Worm (Caenorhabditis elegans): Measurements from ENCODE around the gene tba-4.

DNA sequence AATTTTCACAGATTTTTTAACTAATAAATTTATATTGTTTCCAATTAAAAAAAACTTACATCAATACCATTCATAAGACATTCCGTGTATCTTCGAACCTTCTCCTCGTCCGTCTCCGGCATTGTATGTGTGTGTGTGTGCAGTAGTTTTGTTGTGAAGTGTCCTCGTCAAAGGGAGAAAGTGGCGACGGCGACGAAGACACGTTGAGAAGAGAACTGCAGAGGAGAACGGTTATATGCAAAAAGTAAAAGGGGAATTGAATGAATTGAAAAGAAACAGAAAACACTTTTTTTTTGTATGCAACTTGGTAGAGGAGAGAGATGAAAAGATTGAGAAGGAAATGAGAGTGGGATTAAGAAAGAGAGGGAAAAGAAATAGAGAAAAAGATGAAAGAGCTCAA is 26.9 kb downstream of the tba-4 start:
- TF ChIP-seq ama-1 (optimal IDR thresholded peaks at IDR 0.05) (no peak), sea-1 (GFP tag; conservative IDR thresholded peaks at IDR 0.05) (no peak), hmg-4 (GFP tag; optimal IDR thresholded peaks at IDR 0.05) (no peak), tbx-37 (GFP tag; conservative IDR thresholded peaks at IDR 0.05) (no peak), aly-1 (tag; optimal IDR thresholded peaks at IDR 0.05) (no peak), F13C5.2 (tag; optimal IDR thresholded peaks at IDR 0.05) (no peak), hnd-1 (tag; optimal IDR thresholded peaks at IDR 0.05) (no peak), ceh-36 (tag; optimal IDR thresholded peaks at IDR 0.05) (no peak), ets-7 (tag; optimal IDR thresholded peaks at IDR 0.05) (no peak), B0310.2 (tag; optimal IDR thresholded peaks at IDR 0.05) (no peak)

All from whole organism, early embryonic.